Worm (Caenorhabditis elegans): Measurements from ENCODE around the gene K12D12.4.

- TF ChIP-seq nhr-90 (tag; optimal IDR thresholded peaks at IDR 0.05; ENCODE audit: poor library complexity) (no peak), alr-1 (tag; optimal IDR thresholded peaks at IDR 0.05; ENCODE audit: borderline replicate concordance) (no peak), nhr-77 (tag; optimal IDR thresholded peaks at IDR 0.05) (no peak), unc-98 (GFP tag; IDR thresholded peaks at IDR 0.05) (no peak), rnt-1 (tag; optimal IDR thresholded peaks at IDR 0.05) (no peak), nhr-28 (tag; optimal IDR thresholded peaks at IDR 0.05) (no peak), unc-86 (tag; optimal IDR thresholded peaks at IDR 0.05) (no peak), nhr-85 (tag) (no peak), skn-1 (tag; optimal IDR thresholded peaks at IDR 0.05) (no peak), snpc-4 (tag; optimal IDR thresholded peaks at IDR 0.05) (no peak)
These were observed 34.2 kb upstream of the K12D12.4 start for ce11 chrII:11899761-11900160.

All from whole organism, L1 larva.